Worm (Caenorhabditis elegans) whole organism, young adult: Measurements from ENCODE around the gene T07F8.4.
"Not testable (repeated sequence)": the region's sequence is repeated elsewhere in the genome, so short reads cannot be mapped to it uniquely, and the experiment has no call there.

Experiments used
- C06A6.2 ChIP-seq: fragments of 200-800 bp; sonication (Bioruptor generic); conservative IDR thresholded peaks from 2 replicates; pipeline ENCODE4 v1.3.6; 2022; ENCODE audit warnings: missing genetic modification characterization, missing compliant biosample characterization
- T07F8.4 ChIP-seq: sonication (generic microtip); optimal IDR thresholded peaks from 2 replicates; lab custom pipeline; 2016; ENCODE audit warnings: mild to moderate bottlenecking, missing genetic modification characterization, moderate library complexity, missing compliant biosample characterization
- ccch-3 ChIP-seq: fragments of 200-800 bp; sonication (Bioruptor generic); optimal IDR thresholded peaks from 2 replicates; lab custom pipeline; 2018; ENCODE audit warnings: mild to moderate bottlenecking, missing genetic modification characterization, missing compliant biosample characterization
- ceh-27 ChIP-seq: fragments of 200-800 bp; sonication (Bioruptor generic); optimal IDR thresholded peaks from 2 replicates; lab custom pipeline; 2018; ENCODE audit warnings: mild to moderate bottlenecking, missing genetic modification characterization, moderate library complexity, missing compliant biosample characterization
- fkh-3 ChIP-seq: sonication (generic microtip); optimal IDR thresholded peaks from 2 replicates; lab custom pipeline; 2016; ENCODE audit warnings: mild to moderate bottlenecking, missing genetic modification characterization, missing compliant biosample characterization
- nhr-179 ChIP-seq: sonication (generic microtip); optimal IDR thresholded peaks from 2 replicates; lab custom pipeline; 2016; ENCODE audit warnings: mild to moderate bottlenecking, missing genetic modification characterization, missing compliant biosample characterization
- rpc-1 ChIP-seq, 2 experiments: fragments of 150-350 bp in 1 of 2; sonication (generic microtip) in 1 of 2; optimal IDR thresholded peaks; 2 replicates each; lab custom pipeline; 2014 to 2018; ENCODE audit warnings: missing biosample characterization in 1 of 2, missing genetic modification characterization in 1 of 2, missing genetic modification reagents in 1 of 2, missing genotype in 1 of 2
- snpc-4 ChIP-seq, 5 experiments: fragments of 150-350 bp in 1 of 5; sonication (generic microtip) in 4 of 5; optimal IDR thresholded peaks; 2 replicates each; lab custom pipeline; 2014 to 2018; ENCODE audit warnings: missing genetic modification characterization in 5 of 5, missing biosample characterization in 3 of 5, antibody characterized with exemption in 2 of 5, mild to moderate bottlenecking in 2 of 5, missing compliant biosample characterization in 2 of 5, missing genotype in 2 of 5, moderate library complexity in 2 of 5, missing genetic modification reagents in 1 of 5
- ztf-6 ChIP-seq: fragments of 200-800 bp; sonication (Bioruptor generic); IDR thresholded peaks from 2 replicates; pipeline ENCODE4 v1.3.6; 2022; ENCODE audit warnings: missing genetic modification reagents, missing genetic modification characterization, missing compliant biosample characterization

- TF ChIP-seq fkh-3; ccch-3 (GFP tag; lab: Kevin White, UChicago); ceh-27 (GFP tag; lab: Kevin White, UChicago); nhr-179; rpc-1 (optimal IDR thresholded peaks at IDR 0.05; lab: Kevin White, UChicago); rpc-1 (tag; optimal IDR thresholded peaks at IDR 0.05; lab: Kevin White, UChicago); snpc-4 (GFP tag; optimal IDR thresholded peaks at IDR 0.05; lab: Kevin White, UChicago); snpc-4 (tag; optimal IDR thresholded peaks at IDR 0.05; lab: Kevin White, UChicago); ztf-6 (GFP tag; lab: Robert Waterston, UW); C06A6.2; T07F8.4 (tag; lab: Kevin White, UChicago): not testable (repeated sequence)
These were observed 21.3 kb upstream of the T07F8.4 start for ce11 chrII:7153095-7153494.
